Worm (Caenorhabditis elegans) whole organism, L4 larva: ENCODE data around the gene bpnt-1.

Source experiments
- aly-2 ChIP-seq: sonication (generic microtip); optimal IDR thresholded peaks from 2 replicates; lab custom pipeline; 2018; ENCODE audit warnings: missing biosample characterization, missing genetic modification characterization
- ama-1 ChIP-seq: fragments of 150-350 bp; optimal IDR thresholded peaks from 2 replicates; lab custom pipeline; 2014; ENCODE audit warnings: inconsistent platforms, mixed read lengths
- ceh-44 ChIP-seq: fragments of 200-800 bp; sonication (Bioruptor generic); IDR thresholded peaks from 2 replicates; pipeline ENCODE4 v1.3.6; 2022; ENCODE audit warnings: missing genetic modification reagents, missing genetic modification characterization, missing compliant biosample characterization
- ceh-82 ChIP-seq: sonication (generic microtip); optimal IDR thresholded peaks from 2 replicates; lab custom pipeline; 2017; ENCODE audit warnings: missing biosample characterization, missing genetic modification characterization
- egl-27 ChIP-seq: sonication (generic microtip); optimal IDR thresholded peaks from 3 replicates; lab custom pipeline; 2017; ENCODE audit warnings: missing biosample characterization, missing genetic modification reagents, missing genetic modification characterization
- fkh-10 ChIP-seq: fragments of 150-350 bp; optimal IDR thresholded peaks from 2 replicates; lab custom pipeline; 2014; ENCODE audit warnings: missing biosample characterization, missing genetic modification reagents, missing genetic modification characterization
- hmg-1.1 ChIP-seq: fragments of 200-800 bp; sonication (Bioruptor generic); IDR thresholded peaks from 2 replicates; pipeline ENCODE4 v1.3.6; 2022; ENCODE audit warnings: missing genetic modification reagents, missing genetic modification characterization, missing compliant biosample characterization
- lim-7 ChIP-seq: fragments of 200-800 bp; sonication (Bioruptor generic); IDR thresholded peaks from 2 replicates; pipeline ENCODE4 v1.3.6; 2022; ENCODE audit warnings: missing genetic modification characterization, missing compliant biosample characterization
- lin-1 ChIP-seq: fragments of 200-800 bp; sonication (Bioruptor generic); IDR thresholded peaks from 2 replicates; pipeline ENCODE4 v1.3.6; 2022; ENCODE audit warnings: missing genetic modification reagents, missing genetic modification characterization, missing compliant biosample characterization
- nhr-11 ChIP-seq: fragments of 150-350 bp; optimal IDR thresholded peaks from 2 replicates; lab custom pipeline; 2014; ENCODE audit warnings: missing biosample characterization, missing genetic modification characterization
- nhr-28 ChIP-seq: fragments of 150-350 bp; optimal IDR thresholded peaks from 2 replicates; lab custom pipeline; 2014; ENCODE audit warnings: missing biosample characterization, missing genetic modification characterization
- nhr-76 ChIP-seq: fragments of 150-350 bp; optimal IDR thresholded peaks from 2 replicates; lab custom pipeline; 2014; ENCODE audit warnings: missing biosample characterization, missing genetic modification characterization
- ztf-11 ChIP-seq: fragments of 150-350 bp; optimal IDR thresholded peaks from 2 replicates; lab custom pipeline; 2014; ENCODE audit warnings: missing biosample characterization, missing genetic modification characterization

DNA sequence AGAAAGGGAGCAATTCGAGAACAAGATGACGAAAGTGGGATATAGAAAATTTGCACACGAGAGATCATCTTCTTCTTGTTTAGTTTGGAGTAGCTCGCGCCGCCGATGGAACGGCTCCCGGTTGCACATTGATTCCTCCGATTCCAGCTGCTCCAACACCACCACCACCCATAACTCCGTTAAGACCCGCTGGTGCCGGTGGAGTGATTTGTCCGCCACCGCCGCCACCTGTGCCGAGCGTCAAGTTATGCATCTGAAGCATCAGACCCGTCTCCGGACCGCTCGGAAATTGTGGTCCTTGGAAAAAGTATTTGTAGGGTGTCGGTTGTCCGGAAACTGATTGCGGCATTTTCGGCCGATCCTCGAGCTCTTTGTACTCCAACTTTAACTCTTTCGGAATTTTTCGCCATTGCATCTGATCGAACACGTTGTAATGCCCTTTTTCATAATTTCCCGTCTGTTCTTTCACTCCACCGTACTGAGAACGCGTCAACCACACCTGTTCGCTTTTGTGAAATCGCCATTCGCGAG, 47.1 kb upstream of the bpnt-1 start:
- no peak for TF ChIP-seq nhr-76 (tag; lab: Kevin White, UChicago)
- TF ChIP-seq fkh-10 = no peak
- no peak for TF ChIP-seq lim-7 (GFP tag; lab: Robert Waterston, UW)
- TF ChIP-seq ceh-82 (tag; lab: Kevin White, UChicago) = no peak
- TF ChIP-seq aly-2 (tag; lab: Kevin White, UChicago) = no peak
- TF ChIP-seq nhr-11 (tag; lab: Kevin White, UChicago) = no peak
- no peak for TF ChIP-seq hmg-1.1 (GFP tag; lab: Robert Waterston, UW)
- no peak for TF ChIP-seq ztf-11
- TF ChIP-seq egl-27 = no peak
- no peak for TF ChIP-seq nhr-28
- no peak for TF ChIP-seq lin-1 (GFP tag; lab: Robert Waterston, UW)
- TF ChIP-seq ceh-44 = no peak
- no peak for TF ChIP-seq ama-1
